Worm (Caenorhabditis elegans) whole organism, L4 larva: ENCODE measurements around the gene C36C5.14.

ENCODE experiments used
- ama-1 ChIP-seq: fragments of 150-350 bp; optimal IDR thresholded peaks from 2 replicates; lab custom pipeline; 2014; ENCODE audit warnings: inconsistent platforms, mixed read lengths
- dmd-9 ChIP-seq: fragments of 200-800 bp; sonication (Bioruptor generic); IDR thresholded peaks from 2 replicates; pipeline ENCODE4 v1.3.6; 2022; ENCODE audit warnings: missing genetic modification reagents, missing genetic modification characterization, missing compliant biosample characterization
- lin-1 ChIP-seq: fragments of 200-800 bp; sonication (Bioruptor generic); IDR thresholded peaks from 2 replicates; pipeline ENCODE4 v1.3.6; 2022; ENCODE audit warnings: missing genetic modification reagents, missing genetic modification characterization, missing compliant biosample characterization
- nhr-11 ChIP-seq: fragments of 150-350 bp; optimal IDR thresholded peaks from 2 replicates; lab custom pipeline; 2014; ENCODE audit warnings: missing biosample characterization, missing genetic modification characterization

ce11 chrV:3163143-3163542, 2.2 kb downstream of the C36C5.14 start:
- 0 out of 2 replicates have a peak, but pooled peaks have one; percentile 42 for TF ChIP-seq lin-1 (GFP tag; lab: Robert Waterston, UW)
- TF ChIP-seq ama-1 (lab: Kevin White, UChicago) = no peak
- TF ChIP-seq nhr-11 (tag; lab: Kevin White, UChicago) = no peak
- TF ChIP-seq dmd-9 (GFP tag; lab: Robert Waterston, UW) = 0 out of 2 replicates have a peak, but pooled peaks have one; percentile 23
